Fruit fly (Drosophila melanogaster) whole organism, embryonic: ENCODE measurements around the gene Pk34A.

Experiments used
- Antp ChIP-seq: fragments of 200-800 bp; sonication (Bioruptor generic); optimal IDR thresholded peaks from 3 replicates; lab custom pipeline; 2016; ENCODE audit warnings: missing biosample characterization, missing genetic modification characterization
- C15 ChIP-seq: fragments of 200-800 bp; sonication (Bioruptor generic); IDR thresholded peaks from 3 replicates; pipeline ENCODE4 v1.3.6; 2022; ENCODE audit warnings: missing biosample characterization, missing genetic modification characterization
- CG11085 ChIP-seq: fragments of 200-800 bp; sonication (Bioruptor generic); IDR thresholded peaks from 2 replicates; pipeline ENCODE4 v1.3.6; 2022; ENCODE audit warnings: missing biosample characterization, missing genetic modification characterization
- CG11247 ChIP-seq: fragments of 200-800 bp; sonication (Bioruptor generic); IDR thresholded peaks from 2 replicates; pipeline ENCODE4 v1.3.6; 2022; ENCODE audit warnings: missing biosample characterization, missing genetic modification characterization
- CG11504 ChIP-seq: fragments of 200-800 bp; sonication (Bioruptor generic); optimal IDR thresholded peaks from 3 replicates; lab custom pipeline; 2019; ENCODE audit warnings: missing biosample characterization, mild to moderate bottlenecking, missing genetic modification characterization, moderate library complexity
- CG11723 ChIP-seq: fragments of 200-800 bp; sonication (Bioruptor generic); optimal IDR thresholded peaks from 2 replicates; lab custom pipeline; 2017; ENCODE audit warnings: missing biosample characterization, mild to moderate bottlenecking, missing genetic modification characterization
- CG13287 ChIP-seq: fragments of 200-800 bp; sonication (Bioruptor generic); IDR thresholded peaks from 2 replicates; pipeline ENCODE4 v1.3.6; 2022; ENCODE audit warnings: missing biosample characterization, missing genetic modification characterization; ENCODE audit not compliant: partially characterized antibody
- CG15073 ChIP-seq: fragments of 200-800 bp; sonication (Bioruptor generic); optimal IDR thresholded peaks from 2 replicates; lab custom pipeline; 2016; ENCODE audit warnings: missing biosample characterization, missing genetic modification characterization
- CG17802 ChIP-seq: fragments of 200-800 bp; sonication (Bioruptor generic); optimal IDR thresholded peaks from 2 replicates; lab custom pipeline; 2018; ENCODE audit warnings: missing biosample characterization, mild to moderate bottlenecking, missing genetic modification characterization, moderate library complexity
- CG2875 ChIP-seq: fragments of 200-800 bp; sonication (Bioruptor generic); optimal IDR thresholded peaks from 2 replicates; lab custom pipeline; 2017; ENCODE audit warnings: missing biosample characterization, mild to moderate bottlenecking, missing genetic modification characterization, missing genetic modification reagents
- CG34376 ChIP-seq: fragments of 200-800 bp; sonication (Bioruptor generic); optimal IDR thresholded peaks from 2 replicates; lab custom pipeline; 2018; ENCODE audit warnings: missing biosample characterization, mild to moderate bottlenecking, missing genetic modification characterization
- CG4360 ChIP-seq: fragments of 200-800 bp; sonication (Bioruptor generic); IDR thresholded peaks from 2 replicates; pipeline ENCODE4 v1.3.6; 2022; ENCODE audit warnings: missing biosample characterization, missing genetic modification characterization
- CG43689 ChIP-seq: fragments of 200-800 bp; sonication (Bioruptor generic); IDR thresholded peaks from 2 replicates; pipeline ENCODE4 v1.3.6; 2022; ENCODE audit warnings: missing biosample characterization, missing genetic modification characterization
- CG4424 ChIP-seq: fragments of 200-800 bp; sonication (Bioruptor generic); optimal IDR thresholded peaks from 3 replicates; lab custom pipeline; 2016; ENCODE audit warnings: missing biosample characterization, missing genetic modification characterization
- CG4707 ChIP-seq: fragments of 200-800 bp; sonication (Bioruptor generic); optimal IDR thresholded peaks from 2 replicates; lab custom pipeline; 2018; ENCODE audit warnings: missing biosample characterization, mild to moderate bottlenecking, missing genetic modification characterization, moderate library complexity
- CG6791 ChIP-seq: fragments of 200-800 bp; sonication (Bioruptor generic); IDR thresholded peaks from 3 replicates; pipeline ENCODE4 v1.3.6; 2022; ENCODE audit warnings: missing biosample characterization, missing genetic modification characterization; ENCODE audit not compliant: partially characterized antibody
- CG7372 ChIP-seq: fragments of 200-800 bp; sonication (Bioruptor generic); IDR thresholded peaks from 2 replicates; pipeline ENCODE4 v1.3.6; 2022; ENCODE audit warnings: missing biosample characterization, missing genetic modification characterization
- CG7963 ChIP-seq: fragments of 200-800 bp; sonication (Bioruptor generic); IDR thresholded peaks from 3 replicates; pipeline ENCODE4 v1.3.6; 2022; ENCODE audit warnings: missing biosample characterization, missing genetic modification characterization; ENCODE audit not compliant: partially characterized antibody
- CG8290 ChIP-seq, 3 experiments: fragments of 200-800 bp; sonication (Bioruptor generic); optimal IDR thresholded peaks; 2 replicates each; lab custom pipeline; 2016 to 2019; ENCODE audit warnings: missing biosample characterization in 3 of 3, missing genetic modification characterization in 3 of 3, mild to moderate bottlenecking in 2 of 3, moderate library complexity in 1 of 3
- CG9817 ChIP-seq: fragments of 200-800 bp; sonication (Bioruptor generic); optimal IDR thresholded peaks from 2 replicates; lab custom pipeline; 2018; ENCODE audit warnings: missing biosample characterization, mild to moderate bottlenecking, missing genetic modification characterization, moderate library complexity
- Camta ChIP-seq: fragments of 200-800 bp; sonication (Bioruptor generic); optimal IDR thresholded peaks from 2 replicates; lab custom pipeline; 2016; ENCODE audit warnings: missing biosample characterization, missing genetic modification characterization
- Dek ChIP-seq: fragments of 200-800 bp; sonication (Bioruptor generic); optimal IDR thresholded peaks from 3 replicates; lab custom pipeline; 2019; ENCODE audit warnings: missing biosample characterization, mild to moderate bottlenecking, missing genetic modification characterization, moderate library complexity
- Doc2 ChIP-seq: fragments of 200-800 bp; sonication (Bioruptor generic); IDR thresholded peaks from 2 replicates; pipeline ENCODE4 v1.3.6; 2022; ENCODE audit warnings: missing biosample characterization, missing genetic modification characterization
- Ets65A ChIP-seq: fragments of 200-800 bp; sonication (Bioruptor generic); peaks from one replicate; lab custom pipeline; 2016; ENCODE audit warnings: missing biosample characterization, missing genetic modification characterization
- Kr ChIP-seq: fragments of 200-800 bp; sonication (Bioruptor generic); optimal IDR thresholded peaks from 2 replicates; lab custom pipeline; 2017; ENCODE audit warnings: missing biosample characterization, mild to moderate bottlenecking, missing genetic modification characterization
- Lim3 ChIP-seq: fragments of 200-800 bp; sonication (Bioruptor generic); IDR thresholded peaks from 2 replicates; pipeline ENCODE4 v1.3.6; 2022; ENCODE audit warnings: missing biosample characterization, missing genetic modification characterization
- Med ChIP-seq: fragments of 200-800 bp; sonication (Bioruptor generic); peaks from one replicate; lab custom pipeline; 2016; ENCODE audit warnings: missing biosample characterization, missing genetic modification characterization, mild to moderate bottlenecking, inconsistent platforms, moderate library complexity
- NC2α ChIP-seq: fragments of 200-800 bp; sonication (Bioruptor generic); optimal IDR thresholded peaks from 2 replicates; lab custom pipeline; 2016; ENCODE audit warnings: missing biosample characterization, missing genetic modification characterization
- TFAM ChIP-seq: fragments of 200-800 bp; sonication (Bioruptor generic); optimal IDR thresholded peaks from 2 replicates; lab custom pipeline; 2017; ENCODE audit warnings: missing biosample characterization, missing genetic modification characterization, inconsistent platforms
- Trl ChIP-seq, 3 experiments: fragments of >200 bp in 2 of 3; fragments of 200-800 bp in 1 of 3; sonication (Bioruptor generic) in 1 of 3; optimal IDR thresholded peaks; 2 replicates in 1 of 3; 3 replicates in 2 of 3; lab custom pipeline; 2016 to 2017; ENCODE audit warnings: missing biosample characterization in 1 of 3, missing genetic modification characterization in 1 of 3
- ab ChIP-seq: fragments of 200-800 bp; sonication (Bioruptor generic); optimal IDR thresholded peaks from 2 replicates; lab custom pipeline; 2016; ENCODE audit warnings: missing biosample characterization, missing genetic modification characterization
- caup ChIP-seq: fragments of 200-800 bp; sonication (Bioruptor generic); optimal IDR thresholded peaks from 3 replicates; lab custom pipeline; 2017; ENCODE audit warnings: missing biosample characterization, mild to moderate bottlenecking, missing genetic modification characterization, moderate library complexity; ENCODE audit not compliant: severe bottlenecking
- chinmo ChIP-seq: fragments of 200-800 bp; sonication (Bioruptor generic); IDR thresholded peaks from 4 replicates; pipeline ENCODE4 v1.3.6; 2022; ENCODE audit warnings: missing biosample characterization, missing genetic modification characterization; ENCODE audit not compliant: partially characterized antibody
- da ChIP-seq: fragments of 200-800 bp; sonication (Bioruptor generic); optimal IDR thresholded peaks from 2 replicates; lab custom pipeline; 2016; ENCODE audit warnings: missing biosample characterization, missing genetic modification characterization
- danr ChIP-seq: fragments of 200-800 bp; sonication (Bioruptor generic); IDR thresholded peaks from 2 replicates; pipeline ENCODE4 v1.3.6; 2022; ENCODE audit warnings: missing biosample characterization, missing genetic modification characterization
- dmrt11E ChIP-seq: fragments of 200-800 bp; sonication (Bioruptor generic); optimal IDR thresholded peaks from 3 replicates; lab custom pipeline; 2018; ENCODE audit warnings: missing biosample characterization, mild to moderate bottlenecking, missing genetic modification characterization, moderate library complexity
- dysf ChIP-seq: fragments of 200-800 bp; sonication (Bioruptor generic); IDR thresholded peaks from 3 replicates; pipeline ENCODE4 v1.3.6; 2022; ENCODE audit warnings: missing biosample characterization, missing genetic modification characterization
- grau ChIP-seq: fragments of 200-800 bp; optimal IDR thresholded peaks from 3 replicates; lab custom pipeline; 2019; ENCODE audit warnings: missing biosample characterization, mild to moderate bottlenecking, missing genetic modification characterization, moderate library complexity
- gt ChIP-seq: fragments of 200-800 bp; sonication (Bioruptor generic); IDR thresholded peaks from 2 replicates; pipeline ENCODE4 v1.3.6; 2022; ENCODE audit warnings: missing biosample characterization, missing genetic modification characterization
- hb ChIP-seq: fragments of 200-800 bp; sonication (Bioruptor generic); IDR thresholded peaks from 3 replicates; pipeline ENCODE4 v1.3.6; 2022; ENCODE audit warnings: missing biosample characterization, missing genetic modification characterization; ENCODE audit not compliant: partially characterized antibody
- hth ChIP-seq: fragments of >200 bp; optimal IDR thresholded peaks from 2 replicates; lab custom pipeline; 2017; ENCODE audit warnings: inconsistent platforms
- jing ChIP-seq: fragments of 200-800 bp; sonication (Bioruptor generic); optimal IDR thresholded peaks from 2 replicates; lab custom pipeline; 2018; ENCODE audit warnings: missing biosample characterization, mild to moderate bottlenecking, missing genetic modification characterization
- lab ChIP-seq: fragments of 200-800 bp; sonication (Bioruptor generic); optimal IDR thresholded peaks from 3 replicates; lab custom pipeline; 2017; ENCODE audit warnings: missing biosample characterization, missing genetic modification characterization, mild to moderate bottlenecking, moderate library complexity, missing genetic modification reagents
- phol ChIP-seq: fragments of 200-800 bp; sonication (Bioruptor generic); optimal IDR thresholded peaks from 3 replicates; lab custom pipeline; 2018; ENCODE audit warnings: missing biosample characterization, mild to moderate bottlenecking, missing genetic modification characterization, moderate library complexity
- repo ChIP-seq: fragments of 200-800 bp; sonication (Bioruptor generic); optimal IDR thresholded peaks from 2 replicates; lab custom pipeline; 2016; ENCODE audit warnings: missing biosample characterization, missing genetic modification characterization
- sima ChIP-seq: fragments of 200-800 bp; sonication (Bioruptor generic); optimal IDR thresholded peaks from 2 replicates; lab custom pipeline; 2016; ENCODE audit warnings: missing biosample characterization, missing genetic modification characterization
- stwl ChIP-seq: fragments of 200-800 bp; sonication (Bioruptor generic); optimal IDR thresholded peaks from 3 replicates; lab custom pipeline; 2018; ENCODE audit warnings: missing biosample characterization, mild to moderate bottlenecking, missing genetic modification characterization, moderate library complexity
- vnd ChIP-seq: fragments of 200-800 bp; sonication (Bioruptor generic); IDR thresholded peaks from 3 replicates; pipeline ENCODE4 v1.3.6; 2022; ENCODE audit warnings: missing biosample characterization, missing genetic modification characterization; ENCODE audit not compliant: partially characterized antibody
- z ChIP-seq: fragments of 200-800 bp; sonication (Bioruptor generic); IDR thresholded peaks from 3 replicates; pipeline ENCODE4 v1.3.6; 2022; ENCODE audit warnings: missing biosample characterization, missing genetic modification characterization

The Pk34A gene

dm6 chr2L:13145035-13145683 is 13.5 kb upstream of the Pk34A start (continued):
- TF ChIP-seq CG8290 (GFP tag; optimal IDR thresholded peaks at IDR 0.05; lab: Kevin White, UChicago) (no peak), CG8290 (tag; optimal IDR thresholded peaks at IDR 0.05; lab: Kevin White, UChicago) (peak in 1 of 2 experiments; percentile 42), CG11504 (tag; lab: Kevin White, UChicago) (peak; percentile 88), C15 (GFP tag; lab: Robert Waterston, UW) (0 out of 3 replicates have a peak, but pooled peaks have one; percentile 20), CG4360 (GFP tag; lab: Robert Waterston, UW) (no peak), CG11085 (GFP tag; lab: Robert Waterston, UW) (peak; percentile 78), Dek (tag; lab: Kevin White, UChicago) (peak; percentile 70), CG11723 (GFP tag; lab: Kevin White, UChicago) (peak; percentile 35), TFAM (GFP tag; lab: Kevin White, UChicago) (no peak), Doc2 (GFP tag; lab: Robert Waterston, UW) (peak; percentile 47; the same call in 1 of the 2 replicates), lab (GFP tag; lab: Kevin White, UChicago) (peak; percentile 90), CG15073 (no peak), CG43689 (GFP tag; lab: Robert Waterston, UW) (peak; percentile 49; the same call in 1 of the 2 replicates), CG2875 (no peak), phol (peak; percentile 72), Antp (GFP tag; lab: Kevin White, UChicago) (peak; percentile 74), CG17802 (no peak), Ets65A (peak; percentile 87), CG7372 (GFP tag; lab: Robert Waterston, UW) (peak; percentile 74), CG34376 (GFP tag; lab: Kevin White, UChicago) (peak; percentile 57), CG13287 (GFP tag; lab: Robert Waterston, UW) (no peak), hb (GFP tag; lab: Robert Waterston, UW) (no peak), repo (GFP tag; lab: Kevin White, UChicago) (peak; percentile 46), vnd (GFP tag; lab: Robert Waterston, UW) (no peak), CG6791 (GFP tag; lab: Robert Waterston, UW) (no peak), da (GFP tag; lab: Kevin White, UChicago) (no peak), chinmo (GFP tag; lab: Robert Waterston, UW) (peak; percentile 84; the same call in 2 of the 4 replicates), grau (tag; lab: Kevin White, UChicago) (peak; percentile 85), Kr (GFP tag; lab: Kevin White, UChicago) (no peak), Camta (GFP tag; lab: Kevin White, UChicago) (peak; percentile 60), dysf (GFP tag; lab: Robert Waterston, UW) (peak; percentile 93), CG9817 (tag; lab: Kevin White, UChicago) (peak; percentile 79), danr (peak; percentile 66), Lim3 (GFP tag; lab: Robert Waterston, UW) (no peak), stwl (tag; lab: Kevin White, UChicago) (no peak), NC2α (GFP tag; lab: Kevin White, UChicago) (no peak), z (GFP tag; lab: Robert Waterston, UW) (no peak), jing (no peak), caup (GFP tag; lab: Kevin White, UChicago) (peak; percentile 78), dmrt11E (tag; lab: Kevin White, UChicago) (no peak), Med (GFP tag; lab: Kevin White, UChicago) (peak; percentile 95), CG4707 (GFP tag; lab: Kevin White, UChicago) (no peak), CG4424 (GFP tag; lab: Kevin White, UChicago) (peak; percentile 74), ab (GFP tag; lab: Kevin White, UChicago) (no peak), CG7963 (GFP tag; lab: Robert Waterston, UW) (no peak), sima (peak; percentile 23), hth (lab: Kevin White, UChicago) (no peak), gt (GFP tag; lab: Robert Waterston, UW) (no peak), Trl (optimal IDR thresholded peaks at IDR 0.05; lab: Kevin White, UChicago) (no peak), Trl (GFP tag; optimal IDR thresholded peaks at IDR 0.05; lab: Kevin White, UChicago) (peak; percentile 74), CG11247 (GFP tag; lab: Robert Waterston, UW) (peak; percentile 79)
